Worm (Caenorhabditis elegans) whole organism, late embryonic: ENCODE measurements around the gene acr-10.

Source experiments
- C08G9.2 ChIP-seq: sonication (generic microtip); optimal IDR thresholded peaks from 2 replicates; lab custom pipeline; 2016; ENCODE audit warnings: mild to moderate bottlenecking, missing genetic modification characterization, moderate library complexity, missing compliant biosample characterization
- C38D4.7 ChIP-seq: fragments of 200-800 bp; sonication (Bioruptor generic); optimal IDR thresholded peaks from 2 replicates; lab custom pipeline; 2018; ENCODE audit warnings: mild to moderate bottlenecking, missing genetic modification characterization, moderate library complexity, missing compliant biosample characterization
- T23F11.4 ChIP-seq: fragments of 200-800 bp; sonication (Bioruptor generic); optimal IDR thresholded peaks from 2 replicates; lab custom pipeline; 2018; ENCODE audit warnings: mild to moderate bottlenecking, missing genetic modification characterization, missing compliant biosample characterization
- Y22D7AL.16 ChIP-seq: sonication (generic microtip); optimal IDR thresholded peaks from 2 replicates; lab custom pipeline; 2016; ENCODE audit warnings: missing genetic modification characterization, missing compliant biosample characterization
- ahr-1 ChIP-seq: sonication (generic microtip); optimal IDR thresholded peaks from 2 replicates; lab custom pipeline; 2016; ENCODE audit warnings: missing genetic modification characterization, missing compliant biosample characterization
- ceh-18 ChIP-seq: sonication (generic microtip); optimal IDR thresholded peaks from 2 replicates; lab custom pipeline; 2016; ENCODE audit warnings: missing genetic modification characterization, missing compliant biosample characterization
- ceh-2 ChIP-seq: sonication (generic microtip); optimal IDR thresholded peaks from 2 replicates; lab custom pipeline; 2016; ENCODE audit warnings: missing genotype, missing genetic modification characterization, missing compliant biosample characterization
- ceh-22 ChIP-seq: sonication (generic microtip); optimal IDR thresholded peaks from 2 replicates; lab custom pipeline; 2017; ENCODE audit warnings: missing biosample characterization, missing genetic modification characterization
- ceh-31 ChIP-seq: sonication (generic microtip); optimal IDR thresholded peaks from 2 replicates; lab custom pipeline; 2016; ENCODE audit warnings: missing genetic modification characterization, missing compliant biosample characterization
- ceh-45 ChIP-seq: fragments of 200-800 bp; sonication (Bioruptor generic); IDR thresholded peaks from 2 replicates; pipeline ENCODE4 v1.3.6; 2022; ENCODE audit warnings: missing genetic modification reagents, missing genetic modification characterization, missing compliant biosample characterization
- ceh-9 ChIP-seq: sonication (generic microtip); optimal IDR thresholded peaks from 2 replicates; lab custom pipeline; 2016; ENCODE audit warnings: mild to moderate bottlenecking, missing genetic modification characterization, inconsistent platforms, missing compliant biosample characterization
- dmd-4 ChIP-seq: sonication (generic microtip); optimal IDR thresholded peaks from 2 replicates; lab custom pipeline; 2016; ENCODE audit warnings: borderline replicate concordance, missing genetic modification characterization, missing compliant biosample characterization
- elt-2 ChIP-seq: sonication (generic microtip); optimal IDR thresholded peaks from 2 replicates; lab custom pipeline; 2016; ENCODE audit warnings: missing genetic modification reagents, missing genetic modification characterization, missing compliant biosample characterization
- elt-4 ChIP-seq: sonication (generic microtip); optimal IDR thresholded peaks from 2 replicates; lab custom pipeline; 2016; ENCODE audit warnings: missing genetic modification characterization, missing compliant biosample characterization
- ets-4 ChIP-seq: sonication (generic microtip); optimal IDR thresholded peaks from 2 replicates; lab custom pipeline; 2016; ENCODE audit warnings: missing genetic modification characterization, missing compliant biosample characterization
- fkh-10 ChIP-seq: fragments of 150-350 bp; optimal IDR thresholded peaks from 2 replicates; lab custom pipeline; 2014; ENCODE audit warnings: missing biosample characterization, missing genetic modification reagents, missing genetic modification characterization
- fkh-6 ChIP-seq: sonication (generic microtip); optimal IDR thresholded peaks from 2 replicates; lab custom pipeline; 2016; ENCODE audit warnings: missing genetic modification characterization, missing compliant biosample characterization
- gmeb-2 ChIP-seq: sonication (generic microtip); optimal IDR thresholded peaks from 2 replicates; lab custom pipeline; 2016; ENCODE audit warnings: missing genetic modification characterization, inconsistent platforms, missing compliant biosample characterization
- lim-6 ChIP-seq: sonication (generic microtip); optimal IDR thresholded peaks from 2 replicates; lab custom pipeline; 2016; ENCODE audit warnings: missing genetic modification characterization, missing compliant biosample characterization
- lin-11 ChIP-seq: fragments of 200-800 bp; sonication (Bioruptor generic); optimal IDR thresholded peaks from 2 replicates; lab custom pipeline; 2018; ENCODE audit warnings: mild to moderate bottlenecking, missing genetic modification characterization, missing compliant biosample characterization
- madf-2 ChIP-seq: sonication (generic microtip); optimal IDR thresholded peaks from 2 replicates; lab custom pipeline; 2017; ENCODE audit warnings: missing genetic modification characterization, missing compliant biosample characterization
- pat-9 ChIP-seq: fragments of 200-800 bp; sonication (Bioruptor generic); optimal IDR thresholded peaks from 2 replicates; lab custom pipeline; 2018; ENCODE audit warnings: mild to moderate bottlenecking, missing genetic modification characterization, moderate library complexity, missing compliant biosample characterization
- pax-1 ChIP-seq: fragments of 150-350 bp; optimal IDR thresholded peaks from 2 replicates; lab custom pipeline; 2014; ENCODE audit warnings: missing biosample characterization, missing genetic modification characterization
- pha-4 ChIP-seq: fragments of 150-350 bp; optimal IDR thresholded peaks from 2 replicates; lab custom pipeline; 2018; ENCODE audit warnings: missing biosample characterization, missing genetic modification reagents, missing genetic modification characterization
- pqm-1 ChIP-seq: sonication (generic microtip); optimal IDR thresholded peaks from 2 replicates; lab custom pipeline; 2016; ENCODE audit warnings: missing genetic modification characterization, missing compliant biosample characterization
- pros-1 ChIP-seq: fragments of 150-350 bp; optimal IDR thresholded peaks from 2 replicates; lab custom pipeline; 2014; ENCODE audit warnings: missing biosample characterization, missing genetic modification reagents, missing genetic modification characterization
- ref-2 ChIP-seq: sonication (generic microtip); optimal IDR thresholded peaks from 2 replicates; lab custom pipeline; 2016; ENCODE audit warnings: missing genetic modification characterization, missing compliant biosample characterization
- rnt-1 ChIP-seq: sonication (generic microtip); optimal IDR thresholded peaks from 2 replicates; lab custom pipeline; 2016; ENCODE audit warnings: missing genetic modification characterization, missing compliant biosample characterization
- sdc-2 ChIP-seq: sonication (generic microtip); optimal IDR thresholded peaks from 2 replicates; lab custom pipeline; 2016; ENCODE audit warnings: missing genotype, missing genetic modification characterization, missing compliant biosample characterization
- syd-9 ChIP-seq: sonication (generic microtip); optimal IDR thresholded peaks from 2 replicates; lab custom pipeline; 2016; ENCODE audit warnings: mild to moderate bottlenecking, missing genetic modification characterization, moderate library complexity, missing compliant biosample characterization
- tbx-2 ChIP-seq: sonication (generic microtip); optimal IDR thresholded peaks from 2 replicates; lab custom pipeline; 2016; ENCODE audit warnings: missing genetic modification characterization, missing compliant biosample characterization
- ttx-3 ChIP-seq: sonication (generic microtip); optimal IDR thresholded peaks from 2 replicates; lab custom pipeline; 2016; ENCODE audit warnings: missing genetic modification reagents, missing genetic modification characterization, missing compliant biosample characterization
- unc-42 ChIP-seq: sonication (generic microtip); optimal IDR thresholded peaks from 2 replicates; lab custom pipeline; 2016; ENCODE audit warnings: missing genotype, missing genetic modification characterization, missing compliant biosample characterization

Gene acr-10

ce11 chrX:4006966-4007365 is 15.1 kb upstream of the acr-10 start:
- TF ChIP-seq fkh-10 (GFP tag; lab: Kevin White, UChicago) = no peak
- no peak for TF ChIP-seq ttx-3 (tag; lab: Kevin White, UChicago)
- no peak for TF ChIP-seq Y22D7AL.16
- TF ChIP-seq ets-4 (tag; lab: Kevin White, UChicago) = no peak
- no peak for TF ChIP-seq syd-9 (tag; lab: Kevin White, UChicago)
- TF ChIP-seq ceh-2 (tag; lab: Kevin White, UChicago) = no peak
- no peak for TF ChIP-seq C38D4.7 (GFP tag; lab: Kevin White, UChicago)
- TF ChIP-seq T23F11.4 = no peak
- no peak for TF ChIP-seq pax-1 (tag; lab: Kevin White, UChicago)
- no peak for TF ChIP-seq gmeb-2
- no peak for TF ChIP-seq rnt-1
- no peak for TF ChIP-seq unc-42 (tag; lab: Kevin White, UChicago)
- no peak for TF ChIP-seq sdc-2 (tag; lab: Kevin White, UChicago)
- TF ChIP-seq pat-9 (tag; lab: Kevin White, UChicago) = no peak
- no peak for TF ChIP-seq pros-1

ce11 chrX:4007724-4008123 is 14.3 kb upstream of the acr-10 start:
- peak; percentile 19 for TF ChIP-seq elt-2 (tag; lab: Kevin White, UChicago)
- TF ChIP-seq elt-4 = no peak

ce11 chrX:4008922-4009321 is 13.1 kb upstream of the acr-10 start:
- TF ChIP-seq pqm-1 (no peak), lin-11 (tag; lab: Kevin White, UChicago) (no peak), elt-2 (tag; lab: Kevin White, UChicago) (peak; percentile 93)
- TF ChIP-seq, all 69 proteins: peak for 1

- no peak for TF ChIP-seq C08G9.2 (tag; lab: Kevin White, UChicago)
- TF ChIP-seq ceh-31 = peak; percentile 23
- TF ChIP-seq ref-2 (tag; lab: Kevin White, UChicago) = peak; percentile 12
Measured at ce11 chrX:4010383-4010782, 11.7 kb upstream of the acr-10 start.

ce11 chrX:4011919-4012318 is 10.1 kb upstream of the acr-10 start, which contains the start of gene mop-25.1:
mop-25.1 (plus strand) TSS chrX:4012219.
- TF ChIP-seq ceh-22 (tag; lab: Kevin White, UChicago) (no peak), fkh-6 (tag; lab: Kevin White, UChicago) (no peak), pha-4 (tag; lab: Kevin White, UChicago) (no peak), unc-42 (tag; lab: Kevin White, UChicago) (no peak), pax-1 (tag; lab: Kevin White, UChicago) (no peak), pros-1 (no peak), ceh-9 (no peak), C38D4.7 (GFP tag; lab: Kevin White, UChicago) (no peak), ceh-45 (GFP tag; lab: Robert Waterston, UW) (no peak), ahr-1 (tag; lab: Kevin White, UChicago) (no peak), ceh-2 (tag; lab: Kevin White, UChicago) (no peak)

- TF ChIP-seq tbx-2 (peak; percentile 69), lim-6 (tag; lab: Kevin White, UChicago) (no peak), sdc-2 (tag; lab: Kevin White, UChicago) (peak; percentile 32), dmd-4 (tag; lab: Kevin White, UChicago) (no peak), rnt-1 (peak; percentile 5), ceh-31 (peak; percentile 48), unc-42 (tag; lab: Kevin White, UChicago) (peak; percentile 28), C38D4.7 (GFP tag; lab: Kevin White, UChicago) (no peak), ceh-2 (tag; lab: Kevin White, UChicago) (peak; percentile 24), madf-2 (tag; lab: Kevin White, UChicago) (peak; percentile 31), ceh-18 (peak; percentile 69)
- TF ChIP-seq, all 69 proteins: peak for 8
Measured at ce11 chrX:4016113-4016512, 6.0 kb upstream of the acr-10 start, which contains the start of gene hrg-1. hrg-1 (minus strand) TSS chrX:4016221.
